Fruit fly (Drosophila melanogaster) whole organism, prepupa: Measurements from ENCODE around the gene CG31441.

ENCODE experiments used
- Blimp-1 ChIP-seq: fragments of 200-800 bp; sonication (Bioruptor generic); optimal IDR thresholded peaks from 3 replicates; lab custom pipeline; 2017; ENCODE audit warnings: missing biosample characterization, missing genetic modification characterization, mild to moderate bottlenecking, moderate library complexity, missing genetic modification reagents
- CG11294 ChIP-seq: fragments of 200-800 bp; sonication (Bioruptor generic); IDR thresholded peaks from 2 replicates; pipeline ENCODE4 v1.3.6; 2022; ENCODE audit warnings: missing biosample characterization, missing genetic modification characterization
- CG11762 ChIP-seq: fragments of 200-800 bp; sonication (Bioruptor generic); optimal IDR thresholded peaks from 3 replicates; lab custom pipeline; 2016; ENCODE audit warnings: missing biosample characterization, missing genetic modification characterization; ENCODE audit not compliant: insufficient read depth
- CG11902 ChIP-seq: fragments of 200-800 bp; sonication (Bioruptor generic); optimal IDR thresholded peaks from 3 replicates; lab custom pipeline; 2016; ENCODE audit warnings: missing biosample characterization, missing genetic modification characterization
- CG15336 ChIP-seq: fragments of 200-800 bp; sonication (Bioruptor generic); IDR thresholded peaks from 2 replicates; pipeline ENCODE4 v1.3.6; 2022; ENCODE audit warnings: missing biosample characterization, missing genetic modification characterization
- CG1621 ChIP-seq: fragments of 200-800 bp; sonication (Bioruptor generic); optimal IDR thresholded peaks from 3 replicates; lab custom pipeline; 2018; ENCODE audit warnings: missing biosample characterization, mild to moderate bottlenecking, missing genetic modification characterization
- CG16779 ChIP-seq: fragments of 200-800 bp; sonication (Bioruptor generic); optimal IDR thresholded peaks from 3 replicates; lab custom pipeline; 2017; ENCODE audit warnings: missing biosample characterization, mild to moderate bottlenecking, missing genetic modification characterization
- CG3032 ChIP-seq: fragments of 200-800 bp; optimal IDR thresholded peaks from 2 replicates; lab custom pipeline; 2019; ENCODE audit warnings: missing biosample characterization, mild to moderate bottlenecking, missing genetic modification characterization, moderate library complexity
- CG32006 ChIP-seq: fragments of 200-800 bp; sonication (Bioruptor generic); optimal IDR thresholded peaks from 3 replicates; lab custom pipeline; 2017; ENCODE audit warnings: missing biosample characterization, mild to moderate bottlenecking, missing genetic modification characterization
- CG34406 ChIP-seq: fragments of 200-800 bp; sonication (Bioruptor generic); optimal IDR thresholded peaks from 3 replicates; lab custom pipeline; 2016; ENCODE audit warnings: missing biosample characterization, missing genetic modification characterization
- CG6163 ChIP-seq: fragments of 200-800 bp; sonication (Bioruptor generic); IDR thresholded peaks from 3 replicates; pipeline ENCODE4 v1.3.6; 2022; ENCODE audit warnings: missing biosample characterization, missing genetic modification characterization
- CG6276 ChIP-seq: fragments of 200-800 bp; sonication (Bioruptor generic); optimal IDR thresholded peaks from 2 replicates; lab custom pipeline; 2017; ENCODE audit warnings: missing biosample characterization, mild to moderate bottlenecking, missing genetic modification characterization
- CG6808 ChIP-seq: fragments of 200-800 bp; sonication (Bioruptor generic); optimal IDR thresholded peaks from 3 replicates; lab custom pipeline; 2017; ENCODE audit warnings: missing biosample characterization, missing genetic modification characterization, mild to moderate bottlenecking, moderate library complexity, missing genetic modification reagents
- CG6854 ChIP-seq: fragments of 200-800 bp; sonication (Bioruptor generic); optimal IDR thresholded peaks from 2 replicates; lab custom pipeline; 2017; ENCODE audit warnings: missing biosample characterization, mild to moderate bottlenecking, missing genetic modification characterization
- CG8119 ChIP-seq: fragments of 200-800 bp; sonication (Bioruptor generic); IDR thresholded peaks from 3 replicates; pipeline ENCODE4 v1.3.6; 2022; ENCODE audit warnings: missing biosample characterization, missing genetic modification characterization
- CG8319 ChIP-seq: fragments of 200-800 bp; sonication (Bioruptor generic); optimal IDR thresholded peaks from 3 replicates; lab custom pipeline; 2016; ENCODE audit warnings: missing biosample characterization, missing genetic modification characterization
- CG8632 ChIP-seq: fragments of 200-800 bp; sonication (Bioruptor generic); optimal IDR thresholded peaks from 3 replicates; lab custom pipeline; 2016; ENCODE audit warnings: missing biosample characterization, missing genetic modification characterization
- CG9139 ChIP-seq: fragments of 200-800 bp; sonication (Bioruptor generic); optimal IDR thresholded peaks from 3 replicates; lab custom pipeline; 2017; ENCODE audit warnings: missing biosample characterization, mild to moderate bottlenecking, missing genetic modification characterization
- Eip75B ChIP-seq: fragments of 200-800 bp; sonication (Bioruptor generic); optimal IDR thresholded peaks from 3 replicates; lab custom pipeline; 2016; ENCODE audit warnings: missing biosample characterization, missing genetic modification characterization
- Eip78C ChIP-seq: fragments of 200-800 bp; sonication (Bioruptor generic); peaks from one replicate; lab custom pipeline; 2016; ENCODE audit warnings: missing biosample characterization, missing genetic modification characterization
- Eip93F ChIP-seq: fragments of 200-800 bp; sonication (Bioruptor generic); optimal IDR thresholded peaks from 2 replicates; lab custom pipeline; 2016; ENCODE audit warnings: missing biosample characterization, mild to moderate bottlenecking, missing genetic modification characterization
- Ets21C ChIP-seq: fragments of 200-800 bp; sonication (Bioruptor generic); optimal IDR thresholded peaks from 3 replicates; lab custom pipeline; 2016; ENCODE audit warnings: missing biosample characterization, missing genetic modification characterization
- Ets96B ChIP-seq: fragments of 200-800 bp; optimal IDR thresholded peaks from 2 replicates; lab custom pipeline; 2019; ENCODE audit warnings: missing biosample characterization, mild to moderate bottlenecking, missing genetic modification characterization, moderate library complexity
- Hr38 ChIP-seq: sonication (Bioruptor generic); optimal IDR thresholded peaks from 2 replicates; lab custom pipeline; 2016; ENCODE audit warnings: missing biosample characterization, missing genetic modification characterization
- Hr39 ChIP-seq: fragments of 200-800 bp; sonication (Bioruptor generic); optimal IDR thresholded peaks from 2 replicates; lab custom pipeline; 2016; ENCODE audit warnings: missing biosample characterization, missing genetic modification characterization
- Hr4 ChIP-seq: fragments of 200-800 bp; sonication (Bioruptor generic); optimal IDR thresholded peaks from 3 replicates; lab custom pipeline; 2016; ENCODE audit warnings: missing biosample characterization, missing genetic modification characterization
- Lpt ChIP-seq: fragments of 200-800 bp; sonication (Bioruptor generic); optimal IDR thresholded peaks from 3 replicates; lab custom pipeline; 2016; ENCODE audit warnings: missing biosample characterization, missing genetic modification characterization
- Met ChIP-seq: fragments of 200-800 bp; sonication (Bioruptor generic); optimal IDR thresholded peaks from 3 replicates; lab custom pipeline; 2016; ENCODE audit warnings: missing biosample characterization, missing genetic modification characterization
- Smox ChIP-seq: fragments of 200-800 bp; sonication (Bioruptor generic); optimal IDR thresholded peaks from 3 replicates; lab custom pipeline; 2016; ENCODE audit warnings: missing biosample characterization, missing genetic modification characterization
- Sox14 ChIP-seq: fragments of 200-800 bp; sonication (Bioruptor generic); optimal IDR thresholded peaks from 3 replicates; lab custom pipeline; 2016; ENCODE audit warnings: missing biosample characterization, missing genetic modification characterization
- Sox15 ChIP-seq: fragments of 200-800 bp; sonication (Bioruptor generic); optimal IDR thresholded peaks from 3 replicates; lab custom pipeline; 2016; ENCODE audit warnings: missing biosample characterization, missing genetic modification characterization
- acj6 ChIP-seq: fragments of 200-800 bp; sonication (Bioruptor generic); optimal IDR thresholded peaks from 3 replicates; lab custom pipeline; 2016; ENCODE audit warnings: missing biosample characterization, missing genetic modification characterization
- cyc ChIP-seq: fragments of 200-800 bp; sonication (Bioruptor generic); optimal IDR thresholded peaks from 3 replicates; lab custom pipeline; 2016; ENCODE audit warnings: missing biosample characterization, missing genetic modification characterization
- dac ChIP-seq: fragments of 200-800 bp; sonication (Bioruptor generic); optimal IDR thresholded peaks from 2 replicates; lab custom pipeline; 2017; ENCODE audit warnings: missing biosample characterization, mild to moderate bottlenecking, missing genetic modification characterization
- dsx ChIP-seq: fragments of 200-800 bp; optimal IDR thresholded peaks from 3 replicates; lab custom pipeline; 2019; ENCODE audit warnings: missing biosample characterization, mild to moderate bottlenecking, missing genetic modification characterization, moderate library complexity; ENCODE audit not compliant: poor library complexity, severe bottlenecking
- esn ChIP-seq: fragments of 200-800 bp; sonication (Bioruptor generic); optimal IDR thresholded peaks from 2 replicates; lab custom pipeline; 2016; ENCODE audit warnings: missing biosample characterization, mild to moderate bottlenecking, missing genetic modification characterization, moderate library complexity
- fd59A ChIP-seq: fragments of 200-800 bp; sonication (Bioruptor generic); optimal IDR thresholded peaks from 2 replicates; lab custom pipeline; 2017; ENCODE audit warnings: missing biosample characterization, mild to moderate bottlenecking, missing genetic modification characterization, missing genetic modification reagents
- fd85E ChIP-seq: fragments of 200-800 bp; sonication (Bioruptor generic); optimal IDR thresholded peaks from 3 replicates; lab custom pipeline; 2016; ENCODE audit warnings: missing biosample characterization, missing genetic modification characterization
- fkh ChIP-seq: fragments of 200-800 bp; sonication (Bioruptor generic); optimal IDR thresholded peaks from 3 replicates; lab custom pipeline; 2017; ENCODE audit warnings: missing biosample characterization, mild to moderate bottlenecking, missing genetic modification characterization, moderate library complexity
- lz ChIP-seq: fragments of 200-800 bp; sonication (Bioruptor generic); optimal IDR thresholded peaks from 3 replicates; lab custom pipeline; 2016; ENCODE audit warnings: missing biosample characterization, missing genetic modification characterization
- pdm3 ChIP-seq: fragments of 200-800 bp; sonication (Bioruptor generic); optimal IDR thresholded peaks from 3 replicates; lab custom pipeline; 2016; ENCODE audit warnings: missing biosample characterization, missing genetic modification characterization
- salr ChIP-seq, 2 experiments: fragments of 200-800 bp; sonication (Bioruptor generic); optimal IDR thresholded peaks; 3 replicates each; lab custom pipeline; 2016 to 2018; ENCODE audit warnings: missing biosample characterization in 2 of 2, missing genetic modification characterization in 2 of 2, mild to moderate bottlenecking in 1 of 2
- spab ChIP-seq: fragments of 200-800 bp; sonication (Bioruptor generic); optimal IDR thresholded peaks from 2 replicates; lab custom pipeline; 2017; ENCODE audit warnings: missing biosample characterization, mild to moderate bottlenecking, missing genetic modification characterization, missing genetic modification reagents
- ss ChIP-seq, 2 experiments: fragments of 200-800 bp; sonication (Bioruptor generic); optimal IDR thresholded peaks; 2 replicates in 1 of 2; 3 replicates in 1 of 2; lab custom pipeline; 2017 to 2018; ENCODE audit warnings: mild to moderate bottlenecking in 2 of 2, missing biosample characterization in 2 of 2, missing genetic modification characterization in 2 of 2, moderate library complexity in 1 of 2
- svp ChIP-seq: fragments of 200-800 bp; sonication (Bioruptor generic); peaks from one replicate; lab custom pipeline; 2016; ENCODE audit warnings: missing biosample characterization, missing genetic modification characterization
- topi ChIP-seq: fragments of 200-800 bp; sonication (Bioruptor generic); optimal IDR thresholded peaks from 3 replicates; lab custom pipeline; 2016; ENCODE audit warnings: missing biosample characterization, missing genetic modification characterization
- vri ChIP-seq: fragments of 200-800 bp; sonication (Bioruptor generic); optimal IDR thresholded peaks from 3 replicates; lab custom pipeline; 2016; ENCODE audit warnings: missing biosample characterization, mild to moderate bottlenecking, missing genetic modification characterization

Gene CG31441

DNA sequence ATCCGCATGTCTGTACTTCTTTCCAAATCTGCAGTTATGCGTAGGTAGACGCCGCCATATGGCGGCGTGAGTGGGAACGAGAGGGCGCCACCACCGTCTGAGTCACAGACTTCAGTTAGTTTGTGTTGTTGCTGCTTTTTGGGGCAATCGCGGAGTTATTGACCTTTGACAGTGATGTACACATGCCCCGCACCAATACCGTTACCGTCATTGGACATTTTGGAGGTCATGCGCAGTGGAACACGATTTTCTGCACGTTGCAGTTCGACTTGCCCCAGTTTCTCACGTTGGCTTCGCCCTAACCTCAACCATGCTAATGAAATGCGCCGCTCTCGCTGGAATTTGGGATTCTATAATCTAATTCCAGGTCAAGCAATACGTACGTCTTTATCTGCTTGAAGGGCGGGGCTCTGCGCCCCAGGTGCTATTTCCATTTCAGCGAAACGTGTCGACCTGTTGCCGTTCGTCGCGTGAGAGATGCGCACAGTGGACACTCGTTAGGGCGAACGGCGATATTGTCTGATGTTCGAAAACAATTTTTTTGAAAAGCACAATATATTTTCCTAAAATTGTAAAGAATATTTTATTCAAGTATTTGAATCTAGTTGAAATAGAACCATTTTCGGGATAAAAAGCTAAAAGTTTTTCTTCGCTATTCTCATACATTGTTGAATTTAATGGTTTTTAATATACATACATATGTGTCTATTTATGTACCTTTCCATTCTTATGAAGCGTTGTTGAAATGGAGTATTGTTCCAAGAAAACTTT, 24.6 kb upstream of the CG31441 start (continued):
- TF ChIP-seq dsx (peak; percentile 12), Hr39 (peak; percentile 81), Hr4 (GFP tag; lab: Kevin White, UChicago) (peak; percentile 80), acj6 (GFP tag; lab: Kevin White, UChicago) (peak; percentile 64), CG11762 (no peak), dac (GFP tag; lab: Kevin White, UChicago) (peak; percentile 21), Ets21C (peak; percentile 66), ss (GFP tag; optimal IDR thresholded peaks at IDR 0.05; lab: Kevin White, UChicago) (peak; percentile 14 to 39), Eip75B (peak; percentile 76), salr (GFP tag; optimal IDR thresholded peaks at IDR 0.05; lab: Kevin White, UChicago) (peak in 1 of 2 experiments; percentile 26), pdm3 (peak; percentile 82), fd59A (GFP tag; lab: Kevin White, UChicago) (peak; percentile 7), Sox14 (GFP tag; lab: Kevin White, UChicago) (peak; percentile 72), CG1621 (tag; lab: Kevin White, UChicago) (no peak), CG8319 (GFP tag; lab: Kevin White, UChicago) (peak; percentile 7), Hr38 (no peak), svp (peak; percentile 95), CG9139 (GFP tag; lab: Kevin White, UChicago) (no peak), vri (GFP tag; lab: Kevin White, UChicago) (peak; percentile 39), CG6854 (GFP tag; lab: Kevin White, UChicago) (no peak), CG8632 (peak; percentile 54), Blimp-1 (GFP tag; lab: Kevin White, UChicago) (peak; percentile 28), Eip78C (peak; percentile 88), Sox15 (GFP tag; lab: Kevin White, UChicago) (peak; percentile 62), CG6276 (no peak)

DNA sequence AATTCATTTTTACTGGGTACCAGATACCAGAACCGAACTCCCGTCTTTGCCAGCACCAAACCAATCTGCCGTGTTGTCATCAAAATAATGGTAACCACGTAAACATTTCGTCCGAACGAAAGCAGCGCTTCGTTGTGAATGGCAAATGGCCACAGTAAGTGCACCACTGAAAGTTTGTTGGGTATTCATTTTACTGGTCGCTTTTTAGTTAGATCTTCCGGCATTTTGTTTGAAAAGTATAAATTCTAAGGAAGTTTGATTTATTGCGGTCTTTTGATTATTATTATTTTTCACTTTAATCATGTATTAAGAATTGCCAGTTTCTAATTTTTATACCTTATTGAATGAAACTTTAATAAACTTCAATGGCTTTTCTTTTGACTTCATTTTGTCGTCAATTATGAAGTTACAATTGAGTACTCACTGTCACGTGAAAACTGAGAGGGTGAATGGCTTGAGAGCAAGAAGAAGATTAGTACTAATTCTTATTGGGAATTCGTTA, 21.6 kb upstream of the CG31441 start, which contains the start of gene ZnT86D:
Gene ZnT86D, minus strand, starts transcription at position 91 of the 502 bp plus-strand sequence.
- TF ChIP-seq CG11902 (peak; percentile 67), Sox15 (GFP tag; lab: Kevin White, UChicago) (peak; percentile 25), CG6276 (no peak), dac (GFP tag; lab: Kevin White, UChicago) (peak; percentile 22), Lpt (GFP tag; lab: Kevin White, UChicago) (no peak), pdm3 (peak; percentile 69), Met (peak; percentile 76), Eip78C (peak; percentile 85), CG6163 (GFP tag; lab: Robert Waterston, UW) (0 out of 3 replicates have a peak, but pooled peaks have one; percentile 29), cyc (GFP tag; lab: Kevin White, UChicago) (peak; percentile 76), ss (GFP tag; optimal IDR thresholded peaks at IDR 0.05; lab: Kevin White, UChicago) (peak; percentile 11 to 67), CG34406 (peak; percentile 50), svp (no peak), fkh (peak; percentile 40), esn (GFP tag; lab: Kevin White, UChicago) (peak; percentile 83), CG32006 (GFP tag; lab: Kevin White, UChicago) (peak; percentile 74), CG6808 (GFP tag; lab: Kevin White, UChicago) (peak; percentile 44), lz (GFP tag; lab: Kevin White, UChicago) (peak; percentile 80), fd85E (GFP tag; lab: Kevin White, UChicago) (no peak), CG11294 (GFP tag; lab: Robert Waterston, UW) (peak; percentile 47; the same call in 1 of the 2 replicates), CG8319 (GFP tag; lab: Kevin White, UChicago) (no peak), Smox (peak; percentile 65), CG3032 (tag; lab: Kevin White, UChicago) (peak; percentile 71), Sox14 (GFP tag; lab: Kevin White, UChicago) (peak; percentile 82), CG11762 (peak; percentile 34), CG16779 (no peak), CG15336 (GFP tag; lab: Robert Waterston, UW) (peak; percentile 60), Ets96B (tag; lab: Kevin White, UChicago) (peak; percentile 62), topi (GFP tag; lab: Kevin White, UChicago) (peak; percentile 78), Eip93F (GFP tag; lab: Kevin White, UChicago) (no peak), spab (GFP tag; lab: Kevin White, UChicago) (no peak), dsx (peak; percentile 56), CG8119 (GFP tag; lab: Robert Waterston, UW) (peak; percentile 51; the same call in 2 of the 3 replicates), salr (GFP tag; optimal IDR thresholded peaks at IDR 0.05; lab: Kevin White, UChicago) (peak in 1 of 2 experiments; percentile 54), CG1621 (tag; lab: Kevin White, UChicago) (peak; percentile 45)
